Worm (Caenorhabditis elegans) whole organism, L4/young adult: ENCODE measurements around the gene srpa-72.

Experiments used
- W03F9.2 ChIP-seq: fragments of 150-350 bp; optimal IDR thresholded peaks from 2 replicates; lab custom pipeline; 2014; ENCODE audit warnings: missing biosample characterization, missing genetic modification characterization
- dao-5 ChIP-seq: sonication (generic microtip); optimal IDR thresholded peaks from 2 replicates; lab custom pipeline; 2016; ENCODE audit warnings: missing genotype, missing genetic modification characterization, moderate library complexity, missing compliant biosample characterization
- him-1 ChIP-seq: sonication (generic microtip); optimal IDR thresholded peaks from 2 replicates; lab custom pipeline; 2016; ENCODE audit warnings: missing genotype, missing genetic modification reagents, missing genetic modification characterization, missing compliant biosample characterization

The srpa-72 gene

ce11 chrII:2764664-2765063 lies 22.6 kb upstream of the srpa-72 start, which contains the start of gene fbxb-108:
TSS of gene fbxb-108 (plus strand) at chrII:2764964.
- TF ChIP-seq dao-5 (no peak), him-1 (no peak), W03F9.2 (tag; lab: Kevin White, UChicago) (no peak)

- TF ChIP-seq dao-5 (no peak), W03F9.2 (tag; lab: Kevin White, UChicago) (no peak), him-1 (no peak)
These were observed 20.9 kb upstream of the srpa-72 start, which contains the start of gene F08D12.15 for ce11 chrII:2766331-2766730. TSS of gene F08D12.15 (plus strand) at chrII:2766631.

ce11 chrII:2769021-2769420 lies 18.3 kb upstream of the srpa-72 start, which contains the start of gene F08D12.7:
TSS of gene F08D12.7 (minus strand) at chrII:2769121.
- no peak for TF ChIP-seq him-1

- no peak for TF ChIP-seq W03F9.2 (tag; lab: Kevin White, UChicago)
- no peak for TF ChIP-seq dao-5
- TF ChIP-seq him-1, result no peak
These were observed 16.5 kb upstream of the srpa-72 start, which contains the start of gene fbxb-105 for ce11 chrII:2770788-2771187. TSS of gene fbxb-105 (minus strand) at chrII:2770888.

ce11 chrII:2772166-2772565 lies 15.1 kb upstream of the srpa-72 start, which contains the start of gene sdz-10:
TSS of gene sdz-10 (minus strand) at chrII:2772266.
- TF ChIP-seq W03F9.2 (tag; lab: Kevin White, UChicago) (no peak), him-1 (no peak), dao-5 (no peak)

ce11 chrII:2773534-2773933 lies 13.7 kb upstream of the srpa-72 start, which contains the start of gene sdz-9:
TSS of gene sdz-9 (minus strand) at chrII:2773634.
- TF ChIP-seq dao-5, result no peak
- TF ChIP-seq W03F9.2 (tag; lab: Kevin White, UChicago), result no peak

- TF ChIP-seq dao-5, result no peak
- TF ChIP-seq him-1, result no peak
- no peak for TF ChIP-seq W03F9.2 (tag; lab: Kevin White, UChicago)
These were observed 12.4 kb upstream of the srpa-72 start, which contains the start of gene fbxb-111 for ce11 chrII:2774904-2775303. TSS of gene fbxb-111 (minus strand) at chrII:2775004.

- TF ChIP-seq dao-5 (no peak), him-1 (no peak), W03F9.2 (tag; lab: Kevin White, UChicago) (no peak)
These were observed 9.4 kb upstream of the srpa-72 start, which contains the start of gene F08D12.4 for ce11 chrII:2777846-2778245. TSS of gene F08D12.4 (plus strand) at chrII:2778146.

- TF ChIP-seq dao-5, result no peak
- no peak for TF ChIP-seq W03F9.2 (tag; lab: Kevin White, UChicago)
- TF ChIP-seq him-1, result no peak
These were observed 8.0 kb upstream of the srpa-72 start, which contains the start of gene F08D12.3 for ce11 chrII:2779253-2779652. TSS of gene F08D12.3 (plus strand) at chrII:2779553.

- TF ChIP-seq him-1 (no peak), W03F9.2 (tag; lab: Kevin White, UChicago) (no peak), dao-5 (no peak)
These were observed 6.5 kb upstream of the srpa-72 start for ce11 chrII:2780804-2781203.

ce11 chrII:2781355-2781754 lies 5.9 kb upstream of the srpa-72 start, which contains the start of gene F08D12.2:
TSS of gene F08D12.2 (plus strand) at chrII:2781655.
- no peak for TF ChIP-seq dao-5
- no peak for TF ChIP-seq W03F9.2 (tag; lab: Kevin White, UChicago)
- TF ChIP-seq him-1, result no peak

ce11 chrII:2783380-2783779 lies 3.9 kb upstream of the srpa-72 start:
- TF ChIP-seq dao-5 (no peak), him-1 (no peak), W03F9.2 (tag; lab: Kevin White, UChicago) (no peak)

ce11 chrII:2785787-2786186 lies 1.5 kb upstream of the srpa-72 start:
- TF ChIP-seq W03F9.2 (tag; lab: Kevin White, UChicago), result no peak
- no peak for TF ChIP-seq him-1
- TF ChIP-seq dao-5, result no peak

- TF ChIP-seq him-1, result no peak
- TF ChIP-seq dao-5, result no peak
- no peak for TF ChIP-seq W03F9.2 (tag; lab: Kevin White, UChicago)
These were observed 568 bp downstream of the srpa-72 start for ce11 chrII:2787849-2788248.

ce11 chrII:2791693-2792092 lies 4.4 kb downstream of the srpa-72 start:
- no peak for TF ChIP-seq him-1

ce11 chrII:2795413-2795812 lies 8.1 kb downstream of the srpa-72 start:
- TF ChIP-seq dao-5, result no peak
- no peak for TF ChIP-seq W03F9.2 (tag; lab: Kevin White, UChicago)
- TF ChIP-seq him-1, result no peak
